Fruit fly (Drosophila melanogaster) whole organism, embryonic: ENCODE measurements around the gene CG10283.

Experiments used
- Ada2b ChIP-seq: fragments of 200-800 bp; sonication (Bioruptor generic); IDR thresholded peaks from 2 replicates; pipeline ENCODE4 v1.3.6; 2022; ENCODE audit warnings: missing biosample characterization, missing genetic modification characterization
- Adf1 ChIP-seq: fragments of 200-800 bp; sonication (Bioruptor generic); IDR thresholded peaks from 2 replicates; pipeline ENCODE4 v1.3.6; 2022; ENCODE audit warnings: missing biosample characterization, missing genetic modification characterization
- Aef1 ChIP-seq: fragments of 200-800 bp; sonication (Bioruptor generic); IDR thresholded peaks from 3 replicates; pipeline ENCODE4 v1.3.6; 2022; ENCODE audit warnings: missing biosample characterization, missing genetic modification characterization
- B-H1 ChIP-seq: fragments of 200-800 bp; sonication (Bioruptor generic); IDR thresholded peaks from 3 replicates; pipeline ENCODE4 v1.3.6; 2022; ENCODE audit warnings: missing biosample characterization, missing genetic modification characterization
- CG11247 ChIP-seq: fragments of 200-800 bp; sonication (Bioruptor generic); IDR thresholded peaks from 2 replicates; pipeline ENCODE4 v1.3.6; 2022; ENCODE audit warnings: missing biosample characterization, missing genetic modification characterization
- CG11504 ChIP-seq: fragments of 200-800 bp; sonication (Bioruptor generic); optimal IDR thresholded peaks from 3 replicates; lab custom pipeline; 2019; ENCODE audit warnings: missing biosample characterization, mild to moderate bottlenecking, missing genetic modification characterization, moderate library complexity
- CG13296 ChIP-seq: fragments of 200-800 bp; sonication (Bioruptor generic); optimal IDR thresholded peaks from 3 replicates; lab custom pipeline; 2018; ENCODE audit warnings: missing biosample characterization, mild to moderate bottlenecking, missing genetic modification characterization
- CG14441 ChIP-seq: fragments of 200-800 bp; sonication (Bioruptor generic); IDR thresholded peaks from 2 replicates; pipeline ENCODE4 v1.3.6; 2022; ENCODE audit warnings: missing biosample characterization, missing genetic modification characterization
- CG15011 ChIP-seq: fragments of 200-800 bp; sonication (Bioruptor generic); optimal IDR thresholded peaks from 3 replicates; lab custom pipeline; 2018; ENCODE audit warnings: missing biosample characterization, mild to moderate bottlenecking, missing genetic modification characterization
- CG17912 ChIP-seq: fragments of 200-800 bp; sonication (Bioruptor generic); optimal IDR thresholded peaks from 2 replicates; lab custom pipeline; 2018; ENCODE audit warnings: missing biosample characterization, mild to moderate bottlenecking, missing genetic modification characterization
- CG2116 ChIP-seq: fragments of 200-800 bp; sonication (Bioruptor generic); optimal IDR thresholded peaks from 3 replicates; lab custom pipeline; 2018; ENCODE audit warnings: missing biosample characterization, mild to moderate bottlenecking, missing genetic modification characterization
- CG2875 ChIP-seq: fragments of 200-800 bp; sonication (Bioruptor generic); optimal IDR thresholded peaks from 2 replicates; lab custom pipeline; 2017; ENCODE audit warnings: missing biosample characterization, mild to moderate bottlenecking, missing genetic modification characterization, missing genetic modification reagents
- CG3163 ChIP-seq: fragments of 200-800 bp; sonication (Bioruptor generic); optimal IDR thresholded peaks from 3 replicates; lab custom pipeline; 2016; ENCODE audit warnings: missing biosample characterization, missing genetic modification characterization
- CG34224 ChIP-seq: fragments of 200-800 bp; sonication (Bioruptor generic); IDR thresholded peaks from 3 replicates; pipeline ENCODE4 v1.3.6; 2022; ENCODE audit warnings: missing biosample characterization, missing genetic modification characterization; ENCODE audit not compliant: partially characterized antibody
- CG3847 ChIP-seq: fragments of 200-800 bp; sonication (Bioruptor generic); IDR thresholded peaks from 2 replicates; pipeline ENCODE4 v1.3.6; 2022; ENCODE audit warnings: missing biosample characterization, missing genetic modification characterization
- CG43689 ChIP-seq: fragments of 200-800 bp; sonication (Bioruptor generic); IDR thresholded peaks from 2 replicates; pipeline ENCODE4 v1.3.6; 2022; ENCODE audit warnings: missing biosample characterization, missing genetic modification characterization
- CG4424 ChIP-seq: fragments of 200-800 bp; sonication (Bioruptor generic); optimal IDR thresholded peaks from 3 replicates; lab custom pipeline; 2016; ENCODE audit warnings: missing biosample characterization, missing genetic modification characterization
- CG5245 ChIP-seq: fragments of 200-800 bp; sonication (Bioruptor generic); optimal IDR thresholded peaks from 3 replicates; lab custom pipeline; 2016; ENCODE audit warnings: missing biosample characterization, missing genetic modification characterization
- CG6689 ChIP-seq: fragments of 200-800 bp; sonication (Bioruptor generic); IDR thresholded peaks from 2 replicates; pipeline ENCODE4 v1.3.6; 2022; ENCODE audit warnings: missing biosample characterization, missing genetic modification characterization
- CG7271 ChIP-seq: fragments of 200-800 bp; sonication (Bioruptor generic); optimal IDR thresholded peaks from 2 replicates; lab custom pipeline; 2018; ENCODE audit warnings: missing biosample characterization, mild to moderate bottlenecking, missing genetic modification characterization, moderate library complexity
- CG7745 ChIP-seq: fragments of 200-800 bp; sonication (Bioruptor generic); optimal IDR thresholded peaks from 2 replicates; lab custom pipeline; 2018; ENCODE audit warnings: missing biosample characterization, mild to moderate bottlenecking, missing genetic modification characterization, moderate library complexity
- CG7786 ChIP-seq: fragments of 200-800 bp; sonication (Bioruptor generic); optimal IDR thresholded peaks from 2 replicates; lab custom pipeline; 2016; ENCODE audit warnings: missing biosample characterization, missing genetic modification characterization
- CG7839 ChIP-seq: fragments of 200-800 bp; sonication (Bioruptor generic); optimal IDR thresholded peaks from 3 replicates; lab custom pipeline; 2018; ENCODE audit warnings: missing biosample characterization, mild to moderate bottlenecking, missing genetic modification characterization, moderate library complexity
- CG9727 ChIP-seq: fragments of 200-800 bp; sonication (Bioruptor generic); optimal IDR thresholded peaks from 3 replicates; lab custom pipeline; 2017; ENCODE audit warnings: missing biosample characterization, mild to moderate bottlenecking, missing genetic modification characterization
- CoRest ChIP-seq: fragments of 200-800 bp; sonication (Bioruptor generic); optimal IDR thresholded peaks from 3 replicates; lab custom pipeline; 2018; ENCODE audit warnings: missing biosample characterization, mild to moderate bottlenecking, missing genetic modification characterization, moderate library complexity
- ERR ChIP-seq: fragments of 200-800 bp; sonication (Bioruptor generic); optimal IDR thresholded peaks from 2 replicates; lab custom pipeline; 2016; ENCODE audit warnings: missing biosample characterization, missing genetic modification characterization
- Gug ChIP-seq: fragments of 200-800 bp; sonication (Bioruptor generic); IDR thresholded peaks from 4 replicates; pipeline ENCODE4 v1.3.6; 2022; ENCODE audit warnings: missing biosample characterization, missing genetic modification characterization
- Hey ChIP-seq: fragments of 200-800 bp; sonication (Bioruptor generic); optimal IDR thresholded peaks from 3 replicates; lab custom pipeline; 2018; ENCODE audit warnings: missing biosample characterization, mild to moderate bottlenecking, missing genetic modification characterization
- Hmx ChIP-seq: fragments of 200-800 bp; sonication (Bioruptor generic); optimal IDR thresholded peaks from 2 replicates; lab custom pipeline; 2016; ENCODE audit warnings: missing biosample characterization, missing genetic modification characterization
- Myb ChIP-seq: fragments of 200-800 bp; sonication (Bioruptor generic); optimal IDR thresholded peaks from 2 replicates; lab custom pipeline; 2016; ENCODE audit warnings: missing biosample characterization, missing genetic modification characterization
- Rx ChIP-seq: fragments of 200-800 bp; sonication (Bioruptor generic); IDR thresholded peaks from 2 replicates; pipeline ENCODE4 v1.3.6; 2022; ENCODE audit warnings: missing biosample characterization, missing genetic modification characterization
- Stat92E ChIP-seq, 3 experiments: fragments of >200 bp in 2 of 3; fragments of 200-800 bp in 1 of 3; sonication (Bioruptor generic) in 1 of 3; optimal IDR thresholded peaks; 2 replicates each; lab custom pipeline; 2017 to 2019; ENCODE audit warnings: missing biosample characterization in 3 of 3, missing genetic modification characterization in 3 of 3, mild to moderate bottlenecking in 1 of 3, moderate library complexity in 1 of 3
- ab ChIP-seq: fragments of 200-800 bp; sonication (Bioruptor generic); optimal IDR thresholded peaks from 2 replicates; lab custom pipeline; 2016; ENCODE audit warnings: missing biosample characterization, missing genetic modification characterization
- al ChIP-seq: fragments of 200-800 bp; sonication (Bioruptor generic); IDR thresholded peaks from 2 replicates; pipeline ENCODE4 v1.3.6; 2022; ENCODE audit warnings: missing biosample characterization, missing genetic modification characterization
- bowl ChIP-seq: fragments of 200-800 bp; sonication (Bioruptor generic); IDR thresholded peaks from 2 replicates; pipeline ENCODE4 v1.3.6; 2022; ENCODE audit warnings: missing biosample characterization, missing genetic modification characterization
- danr ChIP-seq: fragments of 200-800 bp; sonication (Bioruptor generic); IDR thresholded peaks from 2 replicates; pipeline ENCODE4 v1.3.6; 2022; ENCODE audit warnings: missing biosample characterization, missing genetic modification characterization
- eve ChIP-seq, 2 experiments: fragments of >200 bp; optimal IDR thresholded peaks; 2 replicates each; lab custom pipeline; 2017; ENCODE audit warnings: missing biosample characterization in 2 of 2, missing genetic modification characterization in 2 of 2
- fd96Cb ChIP-seq: fragments of 200-800 bp; sonication (Bioruptor generic); optimal IDR thresholded peaks from 2 replicates; lab custom pipeline; 2018; ENCODE audit warnings: missing biosample characterization, mild to moderate bottlenecking, missing genetic modification characterization, moderate library complexity
- fu2 ChIP-seq: fragments of 200-800 bp; sonication (Bioruptor generic); optimal IDR thresholded peaks from 2 replicates; lab custom pipeline; 2016; ENCODE audit warnings: missing biosample characterization, missing genetic modification characterization
- gce ChIP-seq: fragments of 200-800 bp; sonication (Bioruptor generic); IDR thresholded peaks from 3 replicates; pipeline ENCODE4 v1.3.6; 2022; ENCODE audit warnings: missing biosample characterization, missing genetic modification characterization
- gt ChIP-seq: fragments of 200-800 bp; sonication (Bioruptor generic); IDR thresholded peaks from 2 replicates; pipeline ENCODE4 v1.3.6; 2022; ENCODE audit warnings: missing biosample characterization, missing genetic modification characterization
- ken ChIP-seq: fragments of 200-800 bp; sonication (Bioruptor generic); IDR thresholded peaks from 3 replicates; pipeline ENCODE4 v1.3.6; 2022; ENCODE audit warnings: missing biosample characterization, missing genetic modification characterization
- knrl ChIP-seq: fragments of 200-800 bp; sonication (Bioruptor generic); IDR thresholded peaks from 3 replicates; pipeline ENCODE4 v1.3.6; 2022; ENCODE audit warnings: missing biosample characterization, missing genetic modification characterization; ENCODE audit not compliant: partially characterized antibody
- odd ChIP-seq: fragments of 200-800 bp; sonication (Bioruptor generic); optimal IDR thresholded peaks from 2 replicates; lab custom pipeline; 2017; ENCODE audit warnings: missing biosample characterization, mild to moderate bottlenecking, missing genetic modification characterization
- scrt ChIP-seq: fragments of 200-800 bp; sonication (Bioruptor generic); optimal IDR thresholded peaks from 2 replicates; lab custom pipeline; 2018; ENCODE audit warnings: missing biosample characterization, mild to moderate bottlenecking, missing genetic modification characterization, moderate library complexity
- sob ChIP-seq: fragments of 200-800 bp; sonication (Bioruptor generic); IDR thresholded peaks from 2 replicates; pipeline ENCODE4 v1.3.6; 2022; ENCODE audit warnings: missing biosample characterization, missing genetic modification characterization
- stc ChIP-seq: fragments of 200-800 bp; sonication (Bioruptor generic); IDR thresholded peaks from 2 replicates; pipeline ENCODE4 v1.3.6; 2022; ENCODE audit warnings: missing biosample characterization, missing genetic modification characterization
- tio ChIP-seq: fragments of 200-800 bp; sonication (Bioruptor generic); optimal IDR thresholded peaks from 2 replicates; lab custom pipeline; 2017; ENCODE audit warnings: missing biosample characterization, missing genetic modification characterization, inconsistent platforms
- vnd ChIP-seq: fragments of 200-800 bp; sonication (Bioruptor generic); IDR thresholded peaks from 3 replicates; pipeline ENCODE4 v1.3.6; 2022; ENCODE audit warnings: missing biosample characterization, missing genetic modification characterization; ENCODE audit not compliant: partially characterized antibody
- wdn ChIP-seq: fragments of 200-800 bp; sonication (Bioruptor generic); IDR thresholded peaks from 2 replicates; pipeline ENCODE4 v1.3.6; 2022; ENCODE audit warnings: missing biosample characterization, missing genetic modification characterization
- zen2 ChIP-seq: fragments of 200-800 bp; sonication (Bioruptor generic); IDR thresholded peaks from 3 replicates; pipeline ENCODE4 v1.3.6; 2022; ENCODE audit warnings: missing biosample characterization, missing genetic modification characterization; ENCODE audit not compliant: partially characterized antibody

Gene CG10283

dm6 chr2L:18477455-18477854, 6.9 kb downstream of the CG10283 start (continued):
- TF ChIP-seq sob (GFP tag; lab: Robert Waterston, UW), result no peak; the same call in 1 of the 2 replicates
- TF ChIP-seq CG2875 (GFP tag; lab: Kevin White, UChicago), result peak; percentile 87
- peak; percentile 94 for TF ChIP-seq CG9727
- TF ChIP-seq tio (GFP tag; lab: Kevin White, UChicago), result peak; percentile 78
- TF ChIP-seq CG5245 (GFP tag; lab: Kevin White, UChicago), result peak; percentile 86
- no peak for TF ChIP-seq CG17912 (GFP tag; lab: Kevin White, UChicago)
- TF ChIP-seq CG34224 (GFP tag; lab: Robert Waterston, UW), result no peak
- peak; percentile 70 for TF ChIP-seq CG13296 (GFP tag; lab: Kevin White, UChicago)
- TF ChIP-seq gt (GFP tag; lab: Robert Waterston, UW), result peak; percentile 77
- peak; percentile 77 for TF ChIP-seq CG3847 (GFP tag; lab: Robert Waterston, UW)
- TF ChIP-seq CG15011 (GFP tag; lab: Kevin White, UChicago), result peak; percentile 70
- TF ChIP-seq danr (GFP tag; lab: Robert Waterston, UW), result peak; percentile 81; the same call in 1 of the 2 replicates
- TF ChIP-seq al (GFP tag; lab: Robert Waterston, UW), result peak; percentile 84
- TF ChIP-seq Rx (GFP tag; lab: Robert Waterston, UW), result no peak; the same call in 1 of the 2 replicates
- TF ChIP-seq ab, result no peak
- TF ChIP-seq CoRest (tag; lab: Kevin White, UChicago), result peak; percentile 95
- no peak for TF ChIP-seq CG3163
- 0 out of 2 replicates have a peak, but pooled peaks have one; percentile 24 for TF ChIP-seq Adf1
- peak; percentile 64 for TF ChIP-seq CG2116 (GFP tag; lab: Kevin White, UChicago)
- TF ChIP-seq knrl (GFP tag; lab: Robert Waterston, UW), result no peak
- no peak for TF ChIP-seq ERR
- TF ChIP-seq CG7786 (GFP tag; lab: Kevin White, UChicago), result no peak
- TF ChIP-seq bowl (GFP tag; lab: Robert Waterston, UW), result peak; percentile 73; the same call in 1 of the 2 replicates
- peak; percentile 91 for TF ChIP-seq CG4424
- TF ChIP-seq ken, result peak; percentile 83; the same call in 2 of the 3 replicates
- peak; percentile 92 for TF ChIP-seq Ada2b (GFP tag; lab: Robert Waterston, UW)
- peak; percentile 80 for TF ChIP-seq odd
- TF ChIP-seq Stat92E (GFP tag; optimal IDR thresholded peaks at IDR 0.05; lab: Kevin White, UChicago), result peak in 1 of 3 experiments; percentile 98
- peak; percentile 96 for TF ChIP-seq CG7839
- peak; percentile 86; the same call in 1 of the 2 replicates for TF ChIP-seq stc (GFP tag; lab: Robert Waterston, UW)
- no peak for TF ChIP-seq Myb
- no peak for TF ChIP-seq fu2 (GFP tag; lab: Kevin White, UChicago)
- TF ChIP-seq Hmx (GFP tag; lab: Kevin White, UChicago), result no peak
- TF ChIP-seq fd96Cb, result peak; percentile 94
- no peak for TF ChIP-seq vnd (GFP tag; lab: Robert Waterston, UW)
- TF ChIP-seq B-H1 (GFP tag; lab: Robert Waterston, UW), result peak; percentile 87
- peak; percentile 59 for TF ChIP-seq CG7745 (tag; lab: Kevin White, UChicago)
- peak; percentile 66 for TF ChIP-seq CG7271 (tag; lab: Kevin White, UChicago)
- peak in 1 of 2 experiments; percentile 91 for TF ChIP-seq eve (GFP tag; optimal IDR thresholded peaks at IDR 0.05; lab: Kevin White, UChicago)
- peak; percentile 77 for TF ChIP-seq CG43689
- no peak for TF ChIP-seq scrt (GFP tag; lab: Kevin White, UChicago)
- peak; percentile 93 for TF ChIP-seq gce
- no peak for TF ChIP-seq Hey (tag; lab: Kevin White, UChicago)
- peak; percentile 82 for TF ChIP-seq CG14441
- peak; percentile 93 for TF ChIP-seq CG11504 (tag; lab: Kevin White, UChicago)
- TF ChIP-seq zen2 (GFP tag; lab: Robert Waterston, UW), result no peak
- peak; percentile 91 for TF ChIP-seq CG6689 (GFP tag; lab: Robert Waterston, UW)
- TF ChIP-seq wdn (GFP tag; lab: Robert Waterston, UW), result peak; percentile 75
- peak; percentile 80; the same call in 1 of the 3 replicates for TF ChIP-seq Aef1 (GFP tag; lab: Robert Waterston, UW)
- peak; percentile 80 for TF ChIP-seq Gug (GFP tag; lab: Robert Waterston, UW)
- TF ChIP-seq CG11247 (GFP tag; lab: Robert Waterston, UW), result peak; percentile 87
